Fruit fly (Drosophila melanogaster): Measurements from ENCODE around the gene CG14913.

- TF ChIP-seq Hr39 (GFP tag; optimal IDR thresholded peaks at IDR 0.05) (no peak), Lpt (GFP tag; optimal IDR thresholded peaks at IDR 0.05) (no peak), CG9139 (GFP tag; optimal IDR thresholded peaks at IDR 0.05) (no peak), CG8319 (GFP tag; optimal IDR thresholded peaks at IDR 0.05) (no peak), CG11902 (GFP tag; optimal IDR thresholded peaks at IDR 0.05) (no peak), CG1621 (tag; optimal IDR thresholded peaks at IDR 0.05) (no peak), Ets21C (GFP tag; optimal IDR thresholded peaks at IDR 0.05) (no peak), CG11762 (GFP tag; optimal IDR thresholded peaks at IDR 0.05; ENCODE audit: insufficient read depth) (no peak)
Measured at dm6 chr2L:11056791-11057332, 40.1 kb downstream of the CG14913 start.

Measured in whole organism, prepupa.